Worm (Caenorhabditis elegans) whole organism, L4/young adult: ENCODE data around the gene Y39A1A.24.

Source experiments
- W03F9.2 ChIP-seq: fragments of 150-350 bp; optimal IDR thresholded peaks from 2 replicates; lab custom pipeline; 2014; ENCODE audit warnings: missing biosample characterization, missing genetic modification characterization
- him-1 ChIP-seq: sonication (generic microtip); optimal IDR thresholded peaks from 2 replicates; lab custom pipeline; 2016; ENCODE audit warnings: missing genotype, missing genetic modification reagents, missing genetic modification characterization, missing compliant biosample characterization

DNA sequence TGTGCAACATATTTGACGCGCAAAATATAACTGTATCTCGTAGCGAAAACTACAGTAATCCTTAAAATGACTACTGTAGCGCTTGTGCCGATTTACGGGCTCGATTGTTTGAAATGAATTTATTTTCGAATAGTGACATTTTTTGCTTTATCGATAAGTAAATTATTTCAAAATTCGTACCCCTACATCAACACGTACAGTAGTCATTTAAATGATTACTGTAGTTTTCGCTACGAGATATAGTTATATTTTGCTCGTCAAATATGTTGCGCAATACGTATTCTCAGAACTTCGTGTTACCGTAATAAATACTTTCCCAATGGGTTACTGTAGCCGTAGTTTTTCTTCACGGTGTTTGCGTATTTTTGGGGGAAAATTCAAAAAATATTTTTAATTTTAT lies 40.4 kb downstream of the Y39A1A.24 start:
- TF ChIP-seq him-1 (tag; lab: Kevin White, UChicago) (no peak), W03F9.2 (tag; lab: Kevin White, UChicago) (no peak)
